Worm (Caenorhabditis elegans) whole organism, early embryonic: ENCODE measurements around the gene syx-6.

Experiments used
- B0310.2 ChIP-seq: sonication (generic microtip); optimal IDR thresholded peaks from 2 replicates; lab custom pipeline; 2016; ENCODE audit warnings: mild to moderate bottlenecking, missing genetic modification characterization, missing compliant biosample characterization
- F13C5.2 ChIP-seq: sonication (generic microtip); optimal IDR thresholded peaks from 2 replicates; lab custom pipeline; 2017; ENCODE audit warnings: mild to moderate bottlenecking, missing genetic modification characterization, inconsistent platforms, missing compliant biosample characterization
- aly-1 ChIP-seq: sonication (generic microtip); optimal IDR thresholded peaks from 2 replicates; lab custom pipeline; 2016; ENCODE audit warnings: missing genetic modification characterization, missing compliant biosample characterization
- ama-1 ChIP-seq: fragments of 150-350 bp; optimal IDR thresholded peaks from 2 replicates; lab custom pipeline; 2014
- ceh-13 ChIP-seq: fragments of 200-800 bp; sonication (Bioruptor generic); optimal IDR thresholded peaks from 2 replicates; lab custom pipeline; 2018; ENCODE audit warnings: mild to moderate bottlenecking, missing genetic modification characterization, missing compliant biosample characterization
- ceh-36 ChIP-seq: sonication (generic microtip); optimal IDR thresholded peaks from 2 replicates; lab custom pipeline; 2016; ENCODE audit warnings: missing genetic modification characterization, inconsistent platforms, missing compliant biosample characterization
- ets-7 ChIP-seq: sonication (generic microtip); optimal IDR thresholded peaks from 2 replicates; lab custom pipeline; 2016; ENCODE audit warnings: missing genotype, missing genetic modification characterization, missing compliant biosample characterization
- flt-1 ChIP-seq: fragments of 200-800 bp; sonication (Bioruptor generic); IDR thresholded peaks from 2 replicates; pipeline ENCODE4 v1.3.6; 2022; ENCODE audit warnings: missing genetic modification characterization, missing compliant biosample characterization
- hmbx-1 ChIP-seq: sonication (generic microtip); optimal IDR thresholded peaks from 2 replicates; lab custom pipeline; 2016; ENCODE audit warnings: mild to moderate bottlenecking, missing genetic modification characterization, missing compliant biosample characterization
- hmg-4 ChIP-seq: fragments of 200-800 bp; sonication (Bioruptor generic); optimal IDR thresholded peaks from 2 replicates; lab custom pipeline; 2018; ENCODE audit warnings: mild to moderate bottlenecking, missing genetic modification characterization, missing compliant biosample characterization
- hnd-1 ChIP-seq: sonication (generic microtip); optimal IDR thresholded peaks from 2 replicates; lab custom pipeline; 2016; ENCODE audit warnings: missing genetic modification characterization, missing compliant biosample characterization
- pes-1 ChIP-seq: fragments of 200-800 bp; sonication (Bioruptor generic); IDR thresholded peaks from 2 replicates; pipeline ENCODE4 v1.3.6; 2022; ENCODE audit warnings: missing genetic modification reagents, missing genetic modification characterization, missing compliant biosample characterization
- scrt-1 ChIP-seq: fragments of 200-800 bp; sonication (Bioruptor generic); IDR thresholded peaks from 2 replicates; pipeline ENCODE4 v1.3.6; 2022; ENCODE audit warnings: missing genetic modification characterization, missing compliant biosample characterization
- sea-1 ChIP-seq: fragments of 200-800 bp; sonication (Bioruptor generic); conservative IDR thresholded peaks from 2 replicates; pipeline ENCODE4 v1.3.6; 2022; ENCODE audit warnings: missing genetic modification characterization, missing compliant biosample characterization
- tbx-11 ChIP-seq: fragments of 200-800 bp; sonication (Bioruptor generic); IDR thresholded peaks from 2 replicates; pipeline ENCODE4 v1.3.6; 2022; ENCODE audit warnings: missing genetic modification characterization, missing compliant biosample characterization
- tbx-37 ChIP-seq: fragments of 200-800 bp; sonication (Bioruptor generic); conservative IDR thresholded peaks from 2 replicates; pipeline ENCODE4 v1.3.6; 2022; ENCODE audit warnings: missing genetic modification reagents, missing genetic modification characterization, missing compliant biosample characterization
- tra-4 ChIP-seq: sonication (generic microtip); optimal IDR thresholded peaks from 2 replicates; lab custom pipeline; 2017; ENCODE audit warnings: missing genetic modification characterization, missing compliant biosample characterization

The syx-6 gene

DNA sequence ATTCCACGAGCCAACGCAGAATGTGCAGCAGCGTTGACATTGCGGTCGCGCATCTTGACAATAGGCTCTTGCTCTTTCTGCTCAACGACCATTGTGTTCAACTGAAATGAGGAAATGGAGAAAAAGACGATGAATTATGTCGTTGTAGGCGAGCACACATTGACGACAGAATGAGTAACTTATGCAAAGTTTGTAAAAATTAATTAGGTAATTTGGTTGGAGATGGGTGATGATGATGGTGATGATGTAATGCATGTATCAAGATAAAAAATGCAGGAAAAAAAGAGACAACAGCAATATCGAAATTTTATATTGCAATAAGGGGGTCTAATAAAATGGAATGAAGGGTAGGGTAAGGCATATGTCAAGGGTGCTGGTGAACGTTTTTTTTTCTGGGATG, 12.0 kb upstream of the syx-6 start, which contains the start of gene bbln-1:
Gene bbln-1 (minus strand): TSS at position 101 of the 400 bp plus-strand sequence.
- TF ChIP-seq B0310.2 (tag; lab: Kevin White, UChicago) (no peak), tbx-37 (no peak), ceh-36 (no peak), ceh-13 (GFP tag; lab: Kevin White, UChicago) (no peak), tbx-11 (GFP tag; lab: Robert Waterston, UW) (no peak), hnd-1 (tag; lab: Kevin White, UChicago) (no peak), F13C5.2 (no peak), flt-1 (no peak), hmbx-1 (no peak), tra-4 (tag; lab: Kevin White, UChicago) (no peak)

DNA sequence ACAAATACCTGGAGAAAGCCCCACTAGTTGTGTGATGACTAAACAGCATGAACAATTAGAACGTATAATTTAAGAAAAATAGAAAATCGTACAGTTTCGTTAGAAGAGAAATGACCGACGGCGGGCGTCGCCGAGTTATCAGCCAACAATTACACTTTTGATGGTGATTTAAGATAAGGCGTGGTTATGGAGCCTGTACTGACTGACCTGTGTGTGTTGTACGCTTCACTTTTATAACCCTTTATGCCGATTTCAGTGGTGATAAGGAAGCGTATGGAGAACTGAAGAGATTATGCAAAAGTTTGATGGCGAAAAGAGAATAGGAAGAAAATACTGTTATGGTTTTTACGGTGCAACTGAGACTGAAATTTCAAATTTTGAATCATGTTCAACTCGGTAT, 11.2 kb upstream of the syx-6 start:
- TF ChIP-seq pes-1 (GFP tag; lab: Robert Waterston, UW): no peak
- no peak for TF ChIP-seq ceh-36
- no peak for TF ChIP-seq aly-1 (tag; lab: Kevin White, UChicago)
- TF ChIP-seq ets-7: no peak
- no peak for TF ChIP-seq scrt-1 (GFP tag; lab: Robert Waterston, UW)
- TF ChIP-seq sea-1: no peak
- TF ChIP-seq B0310.2 (tag; lab: Kevin White, UChicago): no peak
- TF ChIP-seq F13C5.2: no peak

DNA sequence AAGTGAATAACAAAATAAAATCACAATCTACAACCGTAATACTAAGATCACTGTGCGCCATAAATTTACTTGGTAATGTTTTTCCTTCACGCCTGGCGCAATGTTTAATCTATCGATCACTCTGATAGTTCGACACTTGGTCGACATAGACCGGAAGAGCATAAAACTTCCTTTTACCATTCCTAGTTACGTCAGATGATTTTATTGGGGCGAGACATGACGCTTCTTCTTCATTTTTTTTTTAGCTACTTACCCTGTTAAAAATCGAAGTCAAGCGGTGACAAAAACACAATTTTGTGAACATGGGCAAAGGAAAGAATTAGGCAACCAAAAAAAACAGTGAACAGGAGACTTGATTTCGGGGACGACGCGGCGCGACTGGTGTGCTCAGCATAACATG, 9.8 kb upstream of the syx-6 start:
- TF ChIP-seq aly-1 (tag; lab: Kevin White, UChicago) (no peak), hmbx-1 (no peak)

- no peak for TF ChIP-seq ceh-13 (GFP tag; lab: Kevin White, UChicago)
- no peak for TF ChIP-seq flt-1
- TF ChIP-seq hmbx-1: no peak
- TF ChIP-seq aly-1 (tag; lab: Kevin White, UChicago): no peak
- no peak for TF ChIP-seq tra-4 (tag; lab: Kevin White, UChicago)
Observed at ce11 chrX:3155111-3155843, 9.0 kb upstream of the syx-6 start.

DNA sequence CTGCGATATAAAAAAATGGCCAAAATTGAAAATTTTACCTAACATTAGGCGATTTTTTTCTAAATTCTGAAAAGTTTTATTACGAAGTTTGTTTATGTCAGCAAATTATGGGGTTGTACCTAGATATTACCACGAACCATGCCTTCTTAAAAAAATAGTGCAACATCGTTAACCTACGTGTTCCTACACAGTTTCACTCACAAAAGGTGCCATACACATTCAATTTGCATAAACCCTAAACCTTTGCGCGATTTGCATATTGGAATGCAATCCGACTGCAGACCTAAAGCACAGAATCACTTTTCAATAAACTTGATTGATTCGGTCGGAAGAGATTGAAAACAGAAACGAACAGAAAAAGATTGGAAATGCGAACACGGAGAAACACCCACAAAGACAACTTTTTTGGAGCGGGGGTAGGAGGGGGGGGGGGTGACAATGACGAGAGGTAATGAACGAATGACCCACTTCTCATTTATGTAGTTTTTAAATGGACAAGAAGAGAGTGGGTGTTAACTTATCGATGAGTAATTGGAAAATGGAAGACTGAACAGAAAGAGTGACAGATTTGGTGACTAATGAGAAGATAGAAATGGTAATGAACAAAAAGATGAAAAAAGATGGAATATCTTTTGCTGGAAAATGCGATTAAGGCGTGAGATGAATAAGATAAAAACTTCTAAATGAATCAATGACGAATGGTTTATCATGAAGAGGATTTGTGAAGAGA, 8.1 kb upstream of the syx-6 start:
- TF ChIP-seq hmbx-1: no peak
- TF ChIP-seq scrt-1 (GFP tag; lab: Robert Waterston, UW): no peak
- TF ChIP-seq tra-4 (tag; lab: Kevin White, UChicago): no peak
- TF ChIP-seq tbx-37: no peak
- TF ChIP-seq aly-1 (tag; lab: Kevin White, UChicago): no peak
- TF ChIP-seq F13C5.2: no peak
- TF ChIP-seq flt-1: no peak
- no peak for TF ChIP-seq ets-7
- TF ChIP-seq pes-1 (GFP tag; lab: Robert Waterston, UW): no peak
- TF ChIP-seq ceh-13 (GFP tag; lab: Kevin White, UChicago): no peak
- TF ChIP-seq ceh-36: no peak
- TF ChIP-seq hmg-4 (GFP tag; lab: Kevin White, UChicago): no peak

- no peak for TF ChIP-seq ceh-13 (GFP tag; lab: Kevin White, UChicago)
- 0 out of 2 replicates have a peak, but pooled peaks have one; percentile 9 for TF ChIP-seq flt-1
- TF ChIP-seq tbx-11 (GFP tag; lab: Robert Waterston, UW): no peak
- 0 out of 2 replicates have a peak, but pooled peaks have one; percentile 21 for TF ChIP-seq tbx-37
- TF ChIP-seq hmg-4 (GFP tag; lab: Kevin White, UChicago): no peak
- no peak for TF ChIP-seq ets-7
Observed at ce11 chrX:3159542-3159941, 4.8 kb upstream of the syx-6 start, which contains the start of gene gcc-1. TSS of gene gcc-1 (plus strand) at chrX:3159940.

ce11 chrX:3165569-3165968, 1.2 kb downstream of the syx-6 start, which contains the start of gene pfut-1:
TSS of gene pfut-1 (plus strand) at chrX:3165826.
- TF ChIP-seq F13C5.2 (no peak), ets-7 (no peak), tbx-37 (no peak), pes-1 (GFP tag; lab: Robert Waterston, UW) (no peak), tbx-11 (GFP tag; lab: Robert Waterston, UW) (no peak), flt-1 (no peak), sea-1 (no peak), ama-1 (lab: Kevin White, UChicago) (no peak)

DNA sequence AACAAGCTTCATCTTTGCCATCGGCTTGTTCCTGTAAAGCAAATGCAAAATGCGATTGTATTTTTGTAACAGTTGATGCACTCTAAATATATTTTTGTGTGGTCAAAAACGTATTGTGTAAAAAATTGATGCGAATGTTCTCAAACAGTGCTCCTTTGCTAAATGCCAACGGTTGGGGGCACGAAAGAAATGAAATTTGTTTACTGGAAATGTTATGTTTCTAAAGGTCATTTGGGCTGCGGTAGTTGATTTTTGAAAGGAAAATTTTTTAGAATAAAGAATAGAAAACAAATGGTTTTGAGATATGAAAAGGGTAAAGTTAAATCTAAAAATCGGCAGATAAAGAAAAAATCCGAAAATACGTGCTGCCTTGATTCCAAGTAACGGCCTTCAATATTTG, 6.1 kb downstream of the syx-6 start, which contains the start of gene C15C7.6:
Gene C15C7.6 (minus strand): TSS at position 101 of the 400 bp plus-strand sequence.
- TF ChIP-seq sea-1: no peak
- TF ChIP-seq pes-1 (GFP tag; lab: Robert Waterston, UW): no peak
- no peak for TF ChIP-seq hmg-4 (GFP tag; lab: Kevin White, UChicago)
- TF ChIP-seq tra-4 (tag; lab: Kevin White, UChicago): no peak
- TF ChIP-seq ama-1 (lab: Kevin White, UChicago): no peak

ce11 chrX:3176728-3177127, 12.4 kb downstream of the syx-6 start:
- TF ChIP-seq hnd-1 (tag; lab: Kevin White, UChicago) (no peak), tbx-37 (no peak), scrt-1 (GFP tag; lab: Robert Waterston, UW) (no peak), tra-4 (tag; lab: Kevin White, UChicago) (no peak), sea-1 (no peak), aly-1 (tag; lab: Kevin White, UChicago) (no peak), ceh-36 (no peak), F13C5.2 (no peak), hmg-4 (GFP tag; lab: Kevin White, UChicago) (no peak)
